Fruit fly (Drosophila melanogaster) whole organism, pupa: Measurements from ENCODE around the gene CG14431.

Experiments
- CG12605 ChIP-seq: fragments of 200-800 bp; sonication (Bioruptor generic); IDR thresholded peaks from 2 replicates; pipeline ENCODE4 v1.3.6; 2022; ENCODE audit warnings: missing biosample characterization, missing genetic modification characterization
- CG15710 ChIP-seq: fragments of 200-800 bp; sonication (Bioruptor generic); optimal IDR thresholded peaks from 2 replicates; lab custom pipeline; 2018; ENCODE audit warnings: missing biosample characterization, mild to moderate bottlenecking, missing genetic modification characterization, moderate library complexity
- CG32121 ChIP-seq: fragments of 200-800 bp; sonication (Bioruptor generic); IDR thresholded peaks from 2 replicates; pipeline ENCODE4 v1.3.6; 2022; ENCODE audit warnings: missing biosample characterization, missing genetic modification characterization
- Pif1A ChIP-seq: fragments of 200-800 bp; sonication (Bioruptor generic); optimal IDR thresholded peaks from 3 replicates; lab custom pipeline; 2016; ENCODE audit warnings: missing biosample characterization, missing genetic modification characterization
- Pif1B ChIP-seq: fragments of 200-800 bp; sonication (Bioruptor generic); optimal IDR thresholded peaks from 3 replicates; lab custom pipeline; 2016; ENCODE audit warnings: missing biosample characterization, missing genetic modification characterization
- gl ChIP-seq: fragments of 200-800 bp; sonication (Bioruptor generic); optimal IDR thresholded peaks from 2 replicates; lab custom pipeline; 2018; ENCODE audit warnings: missing biosample characterization, mild to moderate bottlenecking, missing genetic modification characterization

- no peak for TF ChIP-seq Pif1A (GFP tag; lab: Kevin White, UChicago)
- peak; percentile 18 for TF ChIP-seq gl (tag; lab: Kevin White, UChicago)
- no peak for TF ChIP-seq CG32121 (GFP tag; lab: Robert Waterston, UW)
- TF ChIP-seq CG15710 (tag; lab: Kevin White, UChicago) = no peak
- peak; percentile 38; the same call in 1 of the 2 replicates for TF ChIP-seq CG12605 (GFP tag; lab: Robert Waterston, UW)
- TF ChIP-seq Pif1B (GFP tag; lab: Kevin White, UChicago) = no peak
Measured at dm6 chrX:6860413-6861089, 47.5 kb upstream of the CG14431 start.
